Fruit fly (Drosophila melanogaster): ENCODE measurements around the gene Inx2.
A peak's percentile ranks its signal among the peaks of the same experiment; 100 is the strongest.

Inx2 gene

dm6 chrX:6997653-6998491 lies 600 bp upstream of the Inx2 start (continued):
- TF ChIP-seq slbo (GFP tag; IDR thresholded peaks at IDR 0.05) (no peak), Jarid2 (GFP tag; optimal IDR thresholded peaks at IDR 0.05) (no peak), CG17829 (tag; optimal IDR thresholded peaks at IDR 0.05) (peak; percentile 35), sens-2 (GFP tag; IDR thresholded peaks at IDR 0.05) (no peak), ato (GFP tag; IDR thresholded peaks at IDR 0.05; ENCODE audit: partially characterized antibody) (no peak), B-H1 (GFP tag; IDR thresholded peaks at IDR 0.05) (no peak), dati (GFP tag; IDR thresholded peaks at IDR 0.05) (no peak), CG34376 (GFP tag; optimal IDR thresholded peaks at IDR 0.05) (no peak), Xrp1 (GFP tag; IDR thresholded peaks at IDR 0.05) (peak; percentile 47; the same call in 1 of the 2 replicates), sens (GFP tag) (peak; percentile 71), emc (GFP tag; optimal IDR thresholded peaks at IDR 0.05) (no peak), wek (GFP tag; optimal IDR thresholded peaks at IDR 0.05) (no peak), Antp (GFP tag; optimal IDR thresholded peaks at IDR 0.05) (no peak), tup (GFP tag; optimal IDR thresholded peaks at IDR 0.05) (no peak), zfh1 (GFP tag; IDR thresholded peaks at IDR 0.05) (no peak), CG33213 (GFP tag; optimal IDR thresholded peaks at IDR 0.05) (no peak), CG6791 (GFP tag; IDR thresholded peaks at IDR 0.05; ENCODE audit: partially characterized antibody) (peak; percentile 70; the same call in 2 of the 3 replicates), CG12942 (GFP tag; optimal IDR thresholded peaks at IDR 0.05) (no peak), Ptx1 (GFP tag; IDR thresholded peaks at IDR 0.05) (no peak), CG13424 (tag; optimal IDR thresholded peaks at IDR 0.05) (peak; percentile 35), CG1792 (GFP tag; optimal IDR thresholded peaks at IDR 0.05) (no peak), slp2 (GFP tag; optimal IDR thresholded peaks at IDR 0.05) (no peak), Deaf1 (tag; optimal IDR thresholded peaks at IDR 0.05) (no peak), Atf6 (GFP tag; IDR thresholded peaks at IDR 0.05) (no peak), ssp (GFP tag; IDR thresholded peaks at IDR 0.05) (no peak), CG7372 (GFP tag; IDR thresholded peaks at IDR 0.05) (no peak), twi (tag; optimal IDR thresholded peaks at IDR 0.05) (peak; percentile 41), dmrt99B (tag; optimal IDR thresholded peaks at IDR 0.05) (peak; percentile 50), sr (GFP tag; IDR thresholded peaks at IDR 0.05) (no peak), CG10321 (GFP tag; IDR thresholded peaks at IDR 0.05) (no peak), nau (GFP tag; optimal IDR thresholded peaks at IDR 0.05) (no peak), CG13894 (tag; optimal IDR thresholded peaks at IDR 0.05) (no peak), ash1 (GFP tag; optimal IDR thresholded peaks at IDR 0.05) (no peak), pum (GFP tag; optimal IDR thresholded peaks at IDR 0.05) (no peak), Dad (GFP tag; optimal IDR thresholded peaks at IDR 0.05) (no peak), CG14050 (GFP tag; IDR thresholded peaks at IDR 0.05) (no peak), ham (GFP tag; IDR thresholded peaks at IDR 0.05) (no peak), CG18262 (tag; optimal IDR thresholded peaks at IDR 0.05) (peak; percentile 77), Taf1 (GFP tag; IDR thresholded peaks at IDR 0.05) (no peak), hbn (GFP tag; IDR thresholded peaks at IDR 0.05; ENCODE audit: partially characterized antibody) (no peak), bab2 (GFP tag; optimal IDR thresholded peaks at IDR 0.05) (peak; percentile 8), br (optimal IDR thresholded peaks at IDR 0.05) (no peak), CG15011 (GFP tag; optimal IDR thresholded peaks at IDR 0.05) (no peak), CG17802 (tag; optimal IDR thresholded peaks at IDR 0.05) (peak; percentile 6), odd (GFP tag; optimal IDR thresholded peaks at IDR 0.05) (no peak), CG12299 (tag; optimal IDR thresholded peaks at IDR 0.05) (no peak), CG43689 (GFP tag; IDR thresholded peaks at IDR 0.05) (no peak), phol (tag; optimal IDR thresholded peaks at IDR 0.05) (peak; percentile 61), cato (GFP tag; optimal IDR thresholded peaks at IDR 0.05; ENCODE audit: borderline replicate concordance) (no peak), gcm2 (GFP tag; optimal IDR thresholded peaks at IDR 0.05) (no peak), CG10209 (GFP tag; optimal IDR thresholded peaks at IDR 0.05) (no peak)
